Fruit fly (Drosophila melanogaster) whole organism, embryonic: ENCODE results near the gene da.

ENCODE experiments used
- Adf1 ChIP-seq: fragments of 200-800 bp; sonication (Bioruptor generic); IDR thresholded peaks from 2 replicates; pipeline ENCODE4 v1.3.6; 2022; ENCODE audit warnings: missing biosample characterization, missing genetic modification characterization
- Awh ChIP-seq: fragments of 200-800 bp; sonication (Bioruptor generic); IDR thresholded peaks from 2 replicates; pipeline ENCODE4, ENCODE4 v1.3.6; 2022; ENCODE audit warnings: missing biosample characterization, missing genetic modification characterization
- B-H2 ChIP-seq: fragments of 200-800 bp; sonication (Bioruptor generic); optimal IDR thresholded peaks from 2 replicates; lab custom pipeline; 2018; ENCODE audit warnings: missing biosample characterization, mild to moderate bottlenecking, missing genetic modification characterization
- BEAF-32 ChIP-seq: fragments of 200-800 bp; sonication (Bioruptor generic); optimal IDR thresholded peaks from 3 replicates; lab custom pipeline; 2017; ENCODE audit warnings: missing biosample characterization, missing genetic modification characterization, mild to moderate bottlenecking, moderate library complexity, missing genetic modification reagents
- C15 ChIP-seq: fragments of 200-800 bp; sonication (Bioruptor generic); IDR thresholded peaks from 3 replicates; pipeline ENCODE4 v1.3.6; 2022; ENCODE audit warnings: missing biosample characterization, missing genetic modification characterization
- CG11247 ChIP-seq: fragments of 200-800 bp; sonication (Bioruptor generic); IDR thresholded peaks from 2 replicates; pipeline ENCODE4 v1.3.6; 2022; ENCODE audit warnings: missing biosample characterization, missing genetic modification characterization
- CG11723 ChIP-seq: fragments of 200-800 bp; sonication (Bioruptor generic); optimal IDR thresholded peaks from 2 replicates; lab custom pipeline; 2017; ENCODE audit warnings: missing biosample characterization, mild to moderate bottlenecking, missing genetic modification characterization
- CG15011 ChIP-seq: fragments of 200-800 bp; sonication (Bioruptor generic); optimal IDR thresholded peaks from 3 replicates; lab custom pipeline; 2018; ENCODE audit warnings: missing biosample characterization, mild to moderate bottlenecking, missing genetic modification characterization
- CG17912 ChIP-seq: fragments of 200-800 bp; sonication (Bioruptor generic); optimal IDR thresholded peaks from 2 replicates; lab custom pipeline; 2018; ENCODE audit warnings: missing biosample characterization, mild to moderate bottlenecking, missing genetic modification characterization
- CG2129 ChIP-seq: fragments of 200-800 bp; sonication (Bioruptor generic); IDR thresholded peaks from 2 replicates; pipeline ENCODE4 v1.3.6; 2022; ENCODE audit warnings: missing biosample characterization, missing genetic modification characterization; ENCODE audit not compliant: partially characterized antibody
- CG2202 ChIP-seq: fragments of 200-800 bp; sonication (Bioruptor generic); optimal IDR thresholded peaks from 2 replicates; lab custom pipeline; 2018; ENCODE audit warnings: missing biosample characterization, mild to moderate bottlenecking, missing genetic modification characterization
- CG2889 ChIP-seq: fragments of 200-800 bp; sonication (Bioruptor generic); IDR thresholded peaks from 3 replicates; pipeline ENCODE4 v1.3.6; 2022; ENCODE audit warnings: missing biosample characterization, missing genetic modification characterization
- CG31365 ChIP-seq: fragments of 200-800 bp; sonication (Bioruptor generic); optimal IDR thresholded peaks from 2 replicates; lab custom pipeline; 2018; ENCODE audit warnings: missing biosample characterization, mild to moderate bottlenecking, missing genetic modification characterization
- CG33213 ChIP-seq: fragments of 200-800 bp; sonication (Bioruptor generic); optimal IDR thresholded peaks from 3 replicates; lab custom pipeline; 2016; ENCODE audit warnings: missing biosample characterization, missing genetic modification characterization
- CG4707 ChIP-seq: fragments of 200-800 bp; sonication (Bioruptor generic); optimal IDR thresholded peaks from 2 replicates; lab custom pipeline; 2018; ENCODE audit warnings: missing biosample characterization, mild to moderate bottlenecking, missing genetic modification characterization, moderate library complexity
- CG6254 ChIP-seq: fragments of 200-800 bp; sonication (Bioruptor generic); optimal IDR thresholded peaks from 3 replicates; lab custom pipeline; 2017; ENCODE audit warnings: mild to moderate bottlenecking, missing biosample characterization, missing genetic modification reagents, missing genetic modification characterization
- CG6654 ChIP-seq: fragments of 200-800 bp; sonication (Bioruptor generic); optimal IDR thresholded peaks from 2 replicates; lab custom pipeline; 2017; ENCODE audit warnings: missing biosample characterization, mild to moderate bottlenecking, missing genetic modification characterization
- CG6689 ChIP-seq: fragments of 200-800 bp; sonication (Bioruptor generic); IDR thresholded peaks from 2 replicates; pipeline ENCODE4 v1.3.6; 2022; ENCODE audit warnings: missing biosample characterization, missing genetic modification characterization
- CG9609 ChIP-seq: fragments of 200-800 bp; sonication (Bioruptor generic); optimal IDR thresholded peaks from 3 replicates; lab custom pipeline; 2016; ENCODE audit warnings: missing biosample characterization, missing genetic modification characterization
- CG9876 ChIP-seq: fragments of 200-800 bp; sonication (Bioruptor generic); optimal IDR thresholded peaks from 2 replicates; lab custom pipeline; 2016; ENCODE audit warnings: missing biosample characterization, missing genetic modification characterization
- CTCF ChIP-seq: fragments of 200-800 bp; sonication (Bioruptor generic); optimal IDR thresholded peaks from 2 replicates; lab custom pipeline; 2017; ENCODE audit warnings: missing biosample characterization, mild to moderate bottlenecking, missing genetic modification characterization, moderate library complexity
- D ChIP-seq, 2 experiments: fragments of 200-800 bp in 1 of 2; fragments of >200 bp in 1 of 2; sonication (Bioruptor generic) in 1 of 2; optimal IDR thresholded peaks; 2 replicates in 1 of 2; 3 replicates in 1 of 2; lab custom pipeline; 2017; ENCODE audit warnings: mild to moderate bottlenecking in 1 of 2, missing biosample characterization in 1 of 2, missing genetic modification characterization in 1 of 2, missing genetic modification reagents in 1 of 2
- D19B ChIP-seq: fragments of 200-800 bp; sonication (Bioruptor generic); optimal IDR thresholded peaks from 2 replicates; lab custom pipeline; 2017; ENCODE audit warnings: missing biosample characterization, mild to moderate bottlenecking, missing genetic modification characterization
- E2f1 ChIP-seq: fragments of 200-800 bp; sonication (Bioruptor generic); IDR thresholded peaks from 2 replicates; pipeline ENCODE4 v1.3.6; 2022; ENCODE audit warnings: missing biosample characterization, missing genetic modification characterization
- E2f2 ChIP-seq: fragments of 200-800 bp; sonication (Bioruptor generic); IDR thresholded peaks from 2 replicates; pipeline ENCODE4 v1.3.6; 2022; ENCODE audit warnings: missing biosample characterization, missing genetic modification characterization
- ERR ChIP-seq: fragments of 200-800 bp; sonication (Bioruptor generic); optimal IDR thresholded peaks from 2 replicates; lab custom pipeline; 2016; ENCODE audit warnings: missing biosample characterization, missing genetic modification characterization
- Fer1 ChIP-seq: fragments of 200-800 bp; sonication (Bioruptor generic); optimal IDR thresholded peaks from 2 replicates; lab custom pipeline; 2017; ENCODE audit warnings: missing biosample characterization, mild to moderate bottlenecking, missing genetic modification characterization
- Hr3 ChIP-seq: fragments of 200-800 bp; sonication (Bioruptor generic); optimal IDR thresholded peaks from 3 replicates; lab custom pipeline; 2016; ENCODE audit warnings: missing biosample characterization, missing genetic modification characterization
- Lpt ChIP-seq: fragments of >200 bp; optimal IDR thresholded peaks from 2 replicates; lab custom pipeline; 2018; ENCODE audit warnings: missing biosample characterization, missing genetic modification characterization
- PHDP ChIP-seq: fragments of 200-800 bp; sonication (Bioruptor generic); optimal IDR thresholded peaks from 3 replicates; lab custom pipeline; 2018; ENCODE audit warnings: missing biosample characterization, mild to moderate bottlenecking, missing genetic modification characterization, moderate library complexity
- Sox102F ChIP-seq: fragments of 200-800 bp; sonication (Bioruptor generic); optimal IDR thresholded peaks from 2 replicates; lab custom pipeline; 2018; ENCODE audit warnings: missing biosample characterization, mild to moderate bottlenecking, missing genetic modification characterization, moderate library complexity
- YL-1 ChIP-seq: fragments of 200-800 bp; sonication (Bioruptor generic); optimal IDR thresholded peaks from 3 replicates; lab custom pipeline; 2017; ENCODE audit warnings: missing biosample characterization, mild to moderate bottlenecking, missing genetic modification characterization
- cato ChIP-seq: fragments of 200-800 bp; sonication (Bioruptor generic); optimal IDR thresholded peaks from 2 replicates; lab custom pipeline; 2016; ENCODE audit warnings: missing biosample characterization, missing genetic modification characterization, borderline replicate concordance
- crp ChIP-seq, 2 experiments: fragments of 200-800 bp; sonication (Bioruptor generic); optimal IDR thresholded peaks; 2 replicates in 1 of 2; 3 replicates in 1 of 2; lab custom pipeline; 2017; ENCODE audit warnings: missing biosample characterization in 2 of 2, missing genetic modification characterization in 2 of 2, mild to moderate bottlenecking in 1 of 2, moderate library complexity in 1 of 2
- disco-r ChIP-seq: fragments of 200-800 bp; sonication (Bioruptor generic); optimal IDR thresholded peaks from 2 replicates; lab custom pipeline; 2016; ENCODE audit warnings: missing biosample characterization, missing genetic modification characterization
- grn ChIP-seq: fragments of 200-800 bp; sonication (Bioruptor generic); optimal IDR thresholded peaks from 3 replicates; lab custom pipeline; 2017; ENCODE audit warnings: missing biosample characterization, missing genetic modification characterization
- gsb-n ChIP-seq: fragments of 200-800 bp; sonication (Bioruptor generic); optimal IDR thresholded peaks from 3 replicates; lab custom pipeline; 2018; ENCODE audit warnings: missing biosample characterization, mild to moderate bottlenecking, missing genetic modification characterization
- ham ChIP-seq: fragments of 200-800 bp; sonication (Bioruptor generic); IDR thresholded peaks from 2 replicates; pipeline ENCODE4 v1.3.6; 2022; ENCODE audit warnings: missing biosample characterization, missing genetic modification characterization
- kni ChIP-seq: fragments of 200-800 bp; sonication (Bioruptor generic); optimal IDR thresholded peaks from 3 replicates; lab custom pipeline; 2017; ENCODE audit warnings: mild to moderate bottlenecking, missing biosample characterization, missing genetic modification reagents, missing genetic modification characterization
- prd ChIP-seq, 3 experiments: fragments of >200 bp in 2 of 3; fragments of 200-800 bp in 1 of 3; sonication (Bioruptor generic) in 1 of 3; optimal IDR thresholded peaks in 2 of 3; IDR thresholded peaks in 1 of 3; 2 replicates in 2 of 3; 3 replicates in 1 of 3; pipeline versions ENCODE4 v1.3.6 to Lab custom; 2017 to 2022; ENCODE audit warnings: missing biosample characterization in 1 of 3, missing genetic modification characterization in 1 of 3
- repo ChIP-seq: fragments of 200-800 bp; sonication (Bioruptor generic); optimal IDR thresholded peaks from 2 replicates; lab custom pipeline; 2016; ENCODE audit warnings: missing biosample characterization, missing genetic modification characterization
- sd ChIP-seq: fragments of 200-800 bp; sonication (Bioruptor generic); optimal IDR thresholded peaks from 3 replicates; lab custom pipeline; 2018; ENCODE audit warnings: missing biosample characterization, mild to moderate bottlenecking, missing genetic modification characterization, moderate library complexity
- sob ChIP-seq: fragments of 200-800 bp; sonication (Bioruptor generic); IDR thresholded peaks from 2 replicates; pipeline ENCODE4 v1.3.6; 2022; ENCODE audit warnings: missing biosample characterization, missing genetic modification characterization
- sqz ChIP-seq: fragments of 200-800 bp; sonication (Bioruptor generic); optimal IDR thresholded peaks from 3 replicates; lab custom pipeline; 2018; ENCODE audit warnings: missing biosample characterization, mild to moderate bottlenecking, missing genetic modification characterization
- ssp ChIP-seq: fragments of 200-800 bp; sonication (Bioruptor generic); IDR thresholded peaks from 2 replicates; pipeline ENCODE4 v1.3.6; 2022; ENCODE audit warnings: missing biosample characterization, missing genetic modification characterization
- tio ChIP-seq: fragments of 200-800 bp; sonication (Bioruptor generic); optimal IDR thresholded peaks from 2 replicates; lab custom pipeline; 2017; ENCODE audit warnings: missing biosample characterization, missing genetic modification characterization, inconsistent platforms
- twi ChIP-seq: fragments of 200-800 bp; optimal IDR thresholded peaks from 2 replicates; lab custom pipeline; 2019; ENCODE audit warnings: missing biosample characterization, mild to moderate bottlenecking, missing genetic modification characterization, moderate library complexity
- unc-4 ChIP-seq: fragments of 200-800 bp; sonication (Bioruptor generic); IDR thresholded peaks from 2 replicates; pipeline ENCODE4 v1.3.6; 2022; ENCODE audit warnings: missing biosample characterization, missing genetic modification characterization; ENCODE audit not compliant: partially characterized antibody
- vfl ChIP-seq: fragments of 200-800 bp; sonication (Bioruptor generic); optimal IDR thresholded peaks from 2 replicates; lab custom pipeline; 2016; ENCODE audit warnings: missing biosample characterization, missing genetic modification characterization
- vnd ChIP-seq: fragments of 200-800 bp; sonication (Bioruptor generic); IDR thresholded peaks from 3 replicates; pipeline ENCODE4 v1.3.6; 2022; ENCODE audit warnings: missing biosample characterization, missing genetic modification characterization; ENCODE audit not compliant: partially characterized antibody
- wek ChIP-seq: fragments of 200-800 bp; sonication (Bioruptor generic); optimal IDR thresholded peaks from 3 replicates; lab custom pipeline; 2018; ENCODE audit warnings: missing biosample characterization, mild to moderate bottlenecking, missing genetic modification characterization, moderate library complexity

Gene da

dm6 chr2L:10439174-10439573, 51.3 kb downstream of the da start, which contains the start of gene Nse4 (continued):
- TF ChIP-seq E2f2 (GFP tag; lab: Robert Waterston, UW) (peak; percentile 87), CG33213 (no peak), kni (GFP tag; lab: Kevin White, UChicago) (no peak), Hr3 (no peak), PHDP (no peak), Awh (no peak), tio (GFP tag; lab: Kevin White, UChicago) (no peak), CG2129 (GFP tag; lab: Robert Waterston, UW) (no peak), D (optimal IDR thresholded peaks at IDR 0.05; lab: Kevin White, UChicago) (no peak), D (GFP tag; optimal IDR thresholded peaks at IDR 0.05; lab: Kevin White, UChicago) (no peak), wek (GFP tag; lab: Kevin White, UChicago) (no peak), B-H2 (GFP tag; lab: Kevin White, UChicago) (no peak), E2f1 (GFP tag; lab: Robert Waterston, UW) (no peak), repo (no peak), ham (no peak), CG9876 (GFP tag; lab: Kevin White, UChicago) (no peak), CG15011 (no peak), BEAF-32 (GFP tag; lab: Kevin White, UChicago) (peak; percentile 65), CG9609 (no peak), CG6254 (no peak), twi (no peak), vnd (GFP tag; lab: Robert Waterston, UW) (peak; percentile 88), vfl (GFP tag; lab: Kevin White, UChicago) (no peak), CG17912 (GFP tag; lab: Kevin White, UChicago) (no peak), Fer1 (no peak), sqz (GFP tag; lab: Kevin White, UChicago) (no peak), disco-r (no peak), CG6689 (no peak), ssp (GFP tag; lab: Robert Waterston, UW) (peak; percentile 95), CG31365 (no peak), sd (tag; lab: Kevin White, UChicago) (no peak), Lpt (GFP tag; lab: Kevin White, UChicago) (no peak), D19B (GFP tag; lab: Kevin White, UChicago) (no peak), C15 (GFP tag; lab: Robert Waterston, UW) (no peak), CG4707 (GFP tag; lab: Kevin White, UChicago) (no peak), CG11723 (no peak), gsb-n (tag; lab: Kevin White, UChicago) (no peak), prd (optimal IDR thresholded peaks at IDR 0.05; lab: Kevin White, UChicago) (no peak), prd (GFP tag; IDR thresholded peaks at IDR 0.05; lab: Robert Waterston, UW) (no peak), crp (GFP tag; optimal IDR thresholded peaks at IDR 0.05; lab: Kevin White, UChicago) (peak in 1 of 2 experiments; percentile 70), cato (GFP tag; lab: Kevin White, UChicago) (no peak), unc-4 (peak; percentile 74), grn (no peak), sob (GFP tag; lab: Robert Waterston, UW) (no peak), CG2202 (tag; lab: Kevin White, UChicago) (no peak), CTCF (GFP tag; lab: Kevin White, UChicago) (no peak), ERR (GFP tag; lab: Kevin White, UChicago) (no peak), Sox102F (GFP tag; lab: Kevin White, UChicago) (no peak), Adf1 (GFP tag; lab: Robert Waterston, UW) (no peak), CG11247 (no peak), YL-1 (GFP tag; lab: Kevin White, UChicago) (no peak), CG2889 (GFP tag; lab: Robert Waterston, UW) (no peak), CG6654 (GFP tag; lab: Kevin White, UChicago) (no peak)
